Worm (Caenorhabditis elegans) whole organism, L4/young adult: ENCODE data around the gene sup-35.

ENCODE experiments used
- W03F9.2 ChIP-seq: fragments of 150-350 bp; optimal IDR thresholded peaks from 2 replicates; lab custom pipeline; 2014; ENCODE audit warnings: missing biosample characterization, missing genetic modification characterization
- dao-5 ChIP-seq: sonication (generic microtip); optimal IDR thresholded peaks from 2 replicates; lab custom pipeline; 2016; ENCODE audit warnings: missing genotype, missing genetic modification characterization, moderate library complexity, missing compliant biosample characterization
- him-1 ChIP-seq: sonication (generic microtip); optimal IDR thresholded peaks from 2 replicates; lab custom pipeline; 2016; ENCODE audit warnings: missing genotype, missing genetic modification reagents, missing genetic modification characterization, missing compliant biosample characterization

Gene sup-35

DNA sequence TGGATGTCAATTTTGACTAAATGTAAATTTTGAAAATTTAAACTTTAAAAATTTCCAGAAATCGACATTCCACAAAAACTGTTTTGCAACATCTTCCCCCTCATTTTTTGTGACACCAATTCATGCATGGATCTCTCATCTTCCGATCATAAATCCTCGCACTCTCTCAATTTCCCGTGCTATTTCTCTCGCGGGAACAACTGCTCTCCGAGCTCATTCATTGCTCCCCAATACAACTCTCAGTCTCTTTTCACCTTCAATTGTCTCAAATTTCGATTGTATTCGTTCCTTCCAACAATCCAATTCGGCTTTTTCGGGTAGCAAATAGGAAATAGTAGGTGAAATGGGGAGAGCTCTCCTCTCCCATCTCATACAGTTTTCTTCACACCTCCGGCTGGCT lies 36.4 kb downstream of the sup-35 start:
- TF ChIP-seq W03F9.2 (tag; lab: Kevin White, UChicago) (no peak), dao-5 (tag; lab: Kevin White, UChicago) (no peak), him-1 (tag; lab: Kevin White, UChicago) (no peak)

DNA sequence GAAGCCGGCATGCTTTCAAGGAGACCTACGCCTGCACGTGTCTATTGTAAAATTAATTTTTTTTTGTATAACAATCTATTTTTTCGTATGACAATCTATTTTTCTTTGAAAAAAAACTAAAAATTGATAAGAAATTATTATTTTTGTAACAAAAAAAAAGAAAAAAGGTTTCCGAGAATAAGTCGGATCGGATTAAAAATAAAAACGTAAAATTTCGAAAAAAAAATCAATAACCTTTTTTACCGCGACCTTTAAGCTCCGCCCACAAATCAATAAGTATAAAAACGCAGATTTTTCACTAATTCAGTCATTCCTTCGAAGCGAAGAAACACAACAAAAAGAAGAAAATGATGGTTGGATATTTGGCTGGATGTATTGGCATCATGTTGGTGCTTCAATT lies 39.6 kb downstream of the sup-35 start, which contains the start of gene W09D6.4:
TSS of gene W09D6.4 (plus strand) at position 301 of the 400 bp plus-strand sequence.
- TF ChIP-seq W03F9.2 (tag; lab: Kevin White, UChicago) (no peak), dao-5 (tag; lab: Kevin White, UChicago) (no peak), him-1 (tag; lab: Kevin White, UChicago) (no peak)

DNA sequence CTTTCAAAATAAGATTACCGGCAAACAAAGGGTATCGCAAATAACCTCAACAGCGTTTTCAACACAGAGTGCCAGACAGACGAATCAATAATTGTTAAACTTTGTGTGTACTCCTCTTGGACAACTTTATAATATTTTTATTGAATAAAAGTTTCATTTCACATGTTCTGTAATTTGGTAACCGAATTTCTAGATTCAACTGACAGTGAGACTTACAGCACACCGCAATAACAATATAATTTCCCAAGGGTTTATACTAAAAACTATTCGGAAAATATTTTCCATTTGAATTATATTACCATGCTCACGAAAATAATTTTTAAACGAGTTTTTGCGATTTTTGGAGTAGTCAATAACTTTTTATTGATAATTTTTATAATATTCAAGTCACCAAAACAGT lies 41.6 kb downstream of the sup-35 start, which contains the start of gene str-246:
TSS of gene str-246 (plus strand) at position 301 of the 400 bp plus-strand sequence.
- TF ChIP-seq W03F9.2 (tag; lab: Kevin White, UChicago) (no peak), him-1 (tag; lab: Kevin White, UChicago) (no peak), dao-5 (tag; lab: Kevin White, UChicago) (no peak)

DNA sequence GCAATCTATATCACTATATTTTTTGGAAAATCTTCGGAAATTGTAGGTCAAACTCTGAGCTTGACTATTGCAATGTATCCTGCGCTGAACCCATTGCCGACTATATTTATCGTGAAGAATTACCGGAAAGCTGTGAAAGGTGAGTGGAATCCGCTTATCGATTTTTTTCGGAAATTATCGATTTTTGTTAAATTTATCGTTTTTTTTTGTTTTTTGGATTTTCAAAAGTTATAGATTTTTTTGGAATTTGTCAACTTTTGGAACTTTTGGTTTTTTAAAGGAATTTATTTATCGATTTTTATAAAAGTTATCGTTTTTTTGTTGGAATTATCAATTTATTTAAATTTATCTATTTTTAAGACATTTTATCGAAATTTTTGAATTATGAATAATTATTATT lies 42.3 kb downstream of the sup-35 start:
- no peak for TF ChIP-seq dao-5 (tag; lab: Kevin White, UChicago)
- no peak for TF ChIP-seq him-1 (tag; lab: Kevin White, UChicago)
- TF ChIP-seq W03F9.2 (tag; lab: Kevin White, UChicago): no peak

DNA sequence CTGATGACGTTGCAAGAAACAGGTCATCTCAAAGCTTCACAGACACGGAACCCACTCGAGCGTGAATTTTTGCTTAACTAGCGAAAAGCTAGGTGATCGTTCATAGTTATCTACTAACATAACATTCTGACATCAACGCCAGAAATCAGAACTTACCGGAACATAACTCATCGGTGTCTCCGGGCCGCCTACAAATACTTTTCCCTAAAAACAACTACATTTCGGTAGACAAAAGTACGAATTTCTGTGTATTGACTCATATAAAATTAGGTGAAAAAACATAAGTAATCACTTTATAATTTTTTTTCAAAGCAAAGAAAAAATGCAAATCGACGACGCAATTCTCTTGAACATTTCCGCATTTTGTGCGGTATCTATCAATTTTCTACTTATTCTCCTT lies 44.8 kb downstream of the sup-35 start, which contains the start of gene str-261:
TSS of gene str-261 (plus strand) at position 301 of the 400 bp plus-strand sequence.
- no peak for TF ChIP-seq W03F9.2 (tag; lab: Kevin White, UChicago)
- no peak for TF ChIP-seq dao-5 (tag; lab: Kevin White, UChicago)
- TF ChIP-seq him-1 (tag; lab: Kevin White, UChicago): no peak

DNA sequence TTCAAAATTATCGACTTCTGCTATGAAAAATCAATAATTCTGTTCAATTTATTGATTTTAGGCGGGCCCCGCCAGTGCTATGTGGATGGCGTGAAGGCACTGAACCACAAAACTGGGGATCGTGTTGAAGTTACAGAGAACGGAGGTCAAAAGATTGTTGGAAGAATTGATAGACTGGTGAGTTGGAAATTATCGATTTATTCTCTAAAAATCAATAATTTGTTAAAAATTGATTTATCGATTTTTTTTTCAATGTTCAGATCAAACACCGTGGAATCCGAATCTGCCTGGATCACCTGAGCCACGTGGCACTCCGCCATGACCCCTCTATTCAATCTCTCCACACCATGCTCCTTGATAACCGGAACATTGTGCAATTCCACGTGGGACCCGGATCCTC lies 48.8 kb downstream of the sup-35 start:
- no peak for TF ChIP-seq dao-5 (tag; lab: Kevin White, UChicago)
- TF ChIP-seq W03F9.2 (tag; lab: Kevin White, UChicago): no peak

DNA sequence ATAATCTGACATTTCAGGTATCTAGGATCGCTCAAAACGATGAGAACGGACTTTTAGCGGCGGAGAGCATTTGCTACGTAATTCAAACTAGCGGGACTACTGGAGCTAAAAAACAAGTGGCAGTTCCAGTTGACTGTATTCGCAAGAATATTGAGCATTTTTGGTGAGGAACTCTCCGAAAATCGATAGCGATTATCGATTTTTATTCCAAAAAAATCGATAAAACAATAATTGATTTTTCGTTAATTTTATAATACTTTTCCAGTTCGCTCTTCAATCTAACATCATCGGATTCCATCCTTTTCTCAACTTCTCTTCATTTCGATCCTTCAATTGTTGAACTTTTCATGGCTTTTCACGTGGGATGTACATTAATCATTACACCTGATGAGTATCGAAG lies 49.8 kb downstream of the sup-35 start:
- TF ChIP-seq W03F9.2 (tag; lab: Kevin White, UChicago) (no peak), him-1 (tag; lab: Kevin White, UChicago) (no peak), dao-5 (tag; lab: Kevin White, UChicago) (no peak)

DNA sequence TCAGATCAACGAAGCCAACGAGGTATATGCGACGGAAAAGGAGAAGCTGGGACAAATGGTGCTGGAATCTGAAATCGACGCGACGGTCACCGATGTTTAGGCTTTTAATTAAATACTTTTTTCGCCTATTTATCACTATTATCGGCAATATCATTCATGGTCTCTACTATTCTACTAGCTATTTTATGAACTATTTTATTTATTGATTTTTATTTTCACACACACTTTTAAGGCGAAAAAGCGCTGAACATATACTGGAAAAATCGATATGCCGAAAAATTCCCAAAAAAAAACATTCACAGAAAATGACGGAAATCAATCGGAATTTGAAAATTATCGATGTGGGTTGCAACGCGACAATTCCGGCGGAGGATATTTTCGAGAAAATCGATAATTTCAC lies 50.5 kb downstream of the sup-35 start, which contains the start of gene W09D6.1:
TSS of gene W09D6.1 (plus strand) at position 301 of the 400 bp plus-strand sequence.
- no peak for TF ChIP-seq dao-5 (tag; lab: Kevin White, UChicago)
- no peak for TF ChIP-seq W03F9.2 (tag; lab: Kevin White, UChicago)
- TF ChIP-seq him-1 (tag; lab: Kevin White, UChicago): no peak

DNA sequence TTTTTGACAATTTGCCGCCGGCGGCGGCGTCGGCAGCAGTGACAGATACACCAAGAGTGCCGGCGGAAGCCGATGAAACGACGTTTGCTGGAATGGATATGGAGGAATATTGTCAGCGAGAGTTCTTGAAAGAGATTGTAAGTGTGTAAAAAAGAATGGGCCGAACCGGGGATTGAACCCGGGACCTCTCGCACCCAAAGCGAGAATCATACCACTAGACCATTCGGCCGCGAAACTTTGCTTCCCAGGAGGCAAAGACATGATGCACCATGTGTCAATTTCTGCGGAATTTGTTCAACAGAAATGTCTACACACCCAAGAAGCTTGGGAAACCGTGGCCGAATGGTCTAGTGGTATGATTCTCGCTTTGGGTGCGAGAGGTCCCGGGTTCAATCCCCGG lies 52.3 kb downstream of the sup-35 start:
- TF ChIP-seq him-1 (tag; lab: Kevin White, UChicago) (peak; percentile 81), dao-5 (tag; lab: Kevin White, UChicago) (no peak), W03F9.2 (tag; lab: Kevin White, UChicago) (peak; percentile 74)
